Worm (Caenorhabditis elegans) whole organism, late embryonic: ENCODE results near the gene F53F1.2.

Experiments used
- ama-1 ChIP-seq: fragments of 150-350 bp; optimal IDR thresholded peaks from 2 replicates; lab custom pipeline; 2014
- che-1 ChIP-seq: sonication (generic microtip); optimal IDR thresholded peaks from 2 replicates; lab custom pipeline; 2016; ENCODE audit warnings: mild to moderate bottlenecking, missing genetic modification characterization, missing compliant biosample characterization
- dmd-4 ChIP-seq: sonication (generic microtip); optimal IDR thresholded peaks from 2 replicates; lab custom pipeline; 2016; ENCODE audit warnings: borderline replicate concordance, missing genetic modification characterization, missing compliant biosample characterization
- dve-1 ChIP-seq: sonication (generic microtip); optimal IDR thresholded peaks from 2 replicates; lab custom pipeline; 2017; ENCODE audit warnings: antibody characterized with exemption, mild to moderate bottlenecking, missing genetic modification characterization, missing compliant biosample characterization
- lin-11 ChIP-seq: fragments of 200-800 bp; sonication (Bioruptor generic); optimal IDR thresholded peaks from 2 replicates; lab custom pipeline; 2018; ENCODE audit warnings: mild to moderate bottlenecking, missing genetic modification characterization, missing compliant biosample characterization

- TF ChIP-seq dmd-4 (tag; lab: Kevin White, UChicago) (no peak), lin-11 (tag; lab: Kevin White, UChicago) (no peak), che-1 (tag; lab: Kevin White, UChicago) (no peak), ama-1 (no peak), dve-1 (no peak)
These were observed 37.0 kb upstream of the F53F1.2 start for ce11 chrV:13369663-13370062.
